Worm (Caenorhabditis elegans) whole organism, L3 larva: ENCODE measurements around the gene fipr-3.

ENCODE experiments used
- ama-1 ChIP-seq: fragments of 150-350 bp; optimal IDR thresholded peaks from 2 replicates; lab custom pipeline; 2018
- egl-27 ChIP-seq: sonication (generic microtip); optimal IDR thresholded peaks from 4 replicates; lab custom pipeline; 2017; ENCODE audit warnings: missing biosample characterization, missing genetic modification reagents, missing genetic modification characterization
- fos-1 ChIP-seq: fragments of 150-350 bp; optimal IDR thresholded peaks from 2 replicates; lab custom pipeline; 2014; ENCODE audit warnings: missing biosample characterization, missing genetic modification characterization
- jun-1 ChIP-seq: fragments of 150-350 bp; optimal IDR thresholded peaks from 2 replicates; lab custom pipeline; 2014; ENCODE audit warnings: missing biosample characterization, missing genetic modification reagents, missing genetic modification characterization
- nhr-12 ChIP-seq: fragments of 150-350 bp; optimal IDR thresholded peaks from 2 replicates; lab custom pipeline; 2014; ENCODE audit warnings: missing biosample characterization, missing genetic modification characterization
- nhr-25 ChIP-seq: sonication (generic microtip); optimal IDR thresholded peaks from 2 replicates; lab custom pipeline; 2017; ENCODE audit warnings: missing biosample characterization, missing genetic modification characterization
- pqm-1 ChIP-seq: fragments of 150-350 bp; optimal IDR thresholded peaks from 2 replicates; lab custom pipeline; 2017; ENCODE audit warnings: missing biosample characterization, missing genetic modification characterization, inconsistent platforms
- tbx-2 ChIP-seq: sonication (generic microtip); optimal IDR thresholded peaks from 2 replicates; lab custom pipeline; 2016; ENCODE audit warnings: mild to moderate bottlenecking, missing genetic modification characterization, missing compliant biosample characterization
- ztf-11 ChIP-seq: fragments of 150-350 bp; optimal IDR thresholded peaks from 2 replicates; lab custom pipeline; 2014; ENCODE audit warnings: missing biosample characterization, missing genetic modification characterization

DNA sequence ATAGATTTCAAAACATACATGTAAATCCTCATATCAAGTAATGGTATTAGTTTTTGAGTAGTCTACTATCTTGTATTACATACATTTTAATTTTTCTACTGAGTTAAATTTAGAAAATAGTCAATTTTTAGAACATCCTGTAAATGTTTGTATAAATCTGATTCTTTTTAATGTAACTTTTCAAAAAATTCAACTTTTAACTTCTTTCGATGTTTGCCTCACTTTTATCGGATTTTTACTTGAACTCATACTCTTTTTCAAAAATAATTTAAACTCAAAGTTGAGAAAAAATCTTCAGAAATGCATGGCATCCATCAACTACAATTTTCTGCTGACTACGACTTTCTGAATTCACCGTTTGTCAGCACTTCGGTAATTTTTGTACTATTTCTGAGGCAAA, 41.3 kb downstream of the fipr-3 start, which contains the start of gene M163.7:
- TF ChIP-seq egl-27 (tag; lab: Kevin White, UChicago) (no peak), nhr-12 (tag; lab: Kevin White, UChicago) (no peak), fos-1 (no peak), ama-1 (lab: Kevin White, UChicago) (no peak), jun-1 (no peak), nhr-25 (tag; lab: Kevin White, UChicago) (no peak), tbx-2 (no peak), ztf-11 (no peak), pqm-1 (tag; lab: Kevin White, UChicago) (no peak)
